Worm (Caenorhabditis elegans): ENCODE measurements around the gene F10G7.12.
A peak's percentile ranks its signal among the peaks of the same experiment; 100 is the strongest.

Gene F10G7.12

ce11 chrII:4703011-4703410 lies 13.4 kb downstream of the F10G7.12 start (continued):
- no peak for TF ChIP-seq Y56A3A.18 (GFP tag; IDR thresholded peaks at IDR 0.05)
- TF ChIP-seq F57A8.1 (GFP tag; optimal IDR thresholded peaks at IDR 0.05) = no peak
- TF ChIP-seq somi-1 (GFP tag; optimal IDR thresholded peaks at IDR 0.05) = no peak
- TF ChIP-seq ztf-6 (GFP tag; IDR thresholded peaks at IDR 0.05) = no peak
- TF ChIP-seq chd-7 (tag; optimal IDR thresholded peaks at IDR 0.05) = no peak
- no peak; the same call in 1 of the 2 replicates for TF ChIP-seq ceh-100 (GFP tag; IDR thresholded peaks at IDR 0.05)
- peak; percentile 19 for TF ChIP-seq F23B12.7 (tag; optimal IDR thresholded peaks at IDR 0.05; ENCODE audit: insufficient read depth)
- no peak; the same call in none of the 2 replicates for TF ChIP-seq Y95B8A.8 (GFP tag; IDR thresholded peaks at IDR 0.05)
- peak; percentile 39 for TF ChIP-seq efl-1 (GFP tag; optimal IDR thresholded peaks at IDR 0.05)
- TF ChIP-seq egl-18 (GFP tag; IDR thresholded peaks at IDR 0.05) = no peak
- no peak for TF ChIP-seq aptf-3 (GFP tag; IDR thresholded peaks at IDR 0.05)
- TF ChIP-seq T26A5.8 (tag; optimal IDR thresholded peaks at IDR 0.05) = no peak
- no peak for TF ChIP-seq F22D6.2 (tag; optimal IDR thresholded peaks at IDR 0.05)
- no peak for TF ChIP-seq sptf-2 (GFP tag; optimal IDR thresholded peaks at IDR 0.05)
- TF ChIP-seq ztf-22 (GFP tag; optimal IDR thresholded peaks at IDR 0.05) = no peak
- TF ChIP-seq sdz-38 (tag; optimal IDR thresholded peaks at IDR 0.05) = no peak
- peak; percentile 45 for TF ChIP-seq hmg-1.2 (GFP tag; IDR thresholded peaks at IDR 0.05)
- no peak for TF ChIP-seq hmg-20 (GFP tag; IDR thresholded peaks at IDR 0.05)
- no peak for TF ChIP-seq gei-17 (GFP tag; optimal IDR thresholded peaks at IDR 0.05)
- TF ChIP-seq tbx-9 (tag; optimal IDR thresholded peaks at IDR 0.05; ENCODE audit: borderline replicate concordance) = no peak
- TF ChIP-seq madf-6 (GFP tag; IDR thresholded peaks at IDR 0.05) = peak; percentile 78
- TF ChIP-seq nhr-80 (tag; optimal IDR thresholded peaks at IDR 0.05) = no peak
- TF ChIP-seq ama-1 (optimal IDR thresholded peaks at IDR 0.05) = no peak
- no peak for TF ChIP-seq ama-1 (GFP tag; optimal IDR thresholded peaks at IDR 0.05)
- TF ChIP-seq cebp-1 (GFP tag; IDR thresholded peaks at IDR 0.05) = no peak
- TF ChIP-seq cebp-1 (tag; optimal IDR thresholded peaks at IDR 0.05) = peak; percentile 58
- TF ChIP-seq C06A6.2 (GFP tag; conservative IDR thresholded peaks at IDR 0.05) = no peak
- no peak for TF ChIP-seq ztf-3 (GFP tag; optimal IDR thresholded peaks at IDR 0.05)
- TF ChIP-seq lsy-27 (tag; optimal IDR thresholded peaks at IDR 0.05; ENCODE audit: borderline replicate concordance, insufficient read depth) = no peak
- no peak for TF ChIP-seq zim-3 (tag; optimal IDR thresholded peaks at IDR 0.05)
- TF ChIP-seq mes-4 (tag; optimal IDR thresholded peaks at IDR 0.05) = peak; percentile 28
- no peak for TF ChIP-seq fkh-3 (tag; optimal IDR thresholded peaks at IDR 0.05)
- no peak for TF ChIP-seq lag-1 (GFP tag; IDR thresholded peaks at IDR 0.05)
- peak; percentile 64 for TF ChIP-seq tlf-1 (GFP tag; optimal IDR thresholded peaks at IDR 0.05)
- TF ChIP-seq die-1 (tag; optimal IDR thresholded peaks at IDR 0.05) = peak; percentile 10
- peak; percentile 46 for TF ChIP-seq snpc-1.3 (tag; optimal IDR thresholded peaks at IDR 0.05; ENCODE audit: insufficient read depth)
- TF ChIP-seq dox-1 (GFP tag; IDR thresholded peaks at IDR 0.05) = no peak; the same call in 1 of the 2 replicates
- TF ChIP-seq bed-2 (GFP tag; IDR thresholded peaks at IDR 0.05) = no peak
- no peak for TF ChIP-seq pbrm-1 (GFP tag; IDR thresholded peaks at IDR 0.05)
- TF ChIP-seq ceh-91 (GFP tag; IDR thresholded peaks at IDR 0.05) = no peak
- peak; percentile 96 for TF ChIP-seq Y79H2A.3 (GFP tag; conservative IDR thresholded peaks at IDR 0.05)
- TF ChIP-seq nfyb-1 (GFP tag; IDR thresholded peaks at IDR 0.05) = 0 out of 2 replicates have a peak, but pooled peaks have one; percentile 28
- TF ChIP-seq rec-8 (tag; optimal IDR thresholded peaks at IDR 0.05) = no peak
- TF ChIP-seq D2030.7 (GFP tag; IDR thresholded peaks at IDR 0.05) = peak; percentile 57
- TF ChIP-seq ZK185.1 (tag; optimal IDR thresholded peaks at IDR 0.05; ENCODE audit: poor library complexity, severe bottlenecking) = no peak
- TF ChIP-seq akir-1 (GFP tag; optimal IDR thresholded peaks at IDR 0.05) = no peak
- no peak for TF ChIP-seq attf-5 (GFP tag; optimal IDR thresholded peaks at IDR 0.05)
- TF ChIP-seq mel-28 (tag; optimal IDR thresholded peaks at IDR 0.05; ENCODE audit: borderline replicate concordance) = no peak
- no peak for TF ChIP-seq ceh-58 (GFP tag; IDR thresholded peaks at IDR 0.05)
